Worm (Caenorhabditis elegans) whole organism, midembryonic: Measurements from ENCODE around the gene flp-10.

Experiments used
- T22C8.4 ChIP-seq: fragments of 200-800 bp; sonication (Bioruptor generic); IDR thresholded peaks from 2 replicates; pipeline ENCODE4 v1.3.6; 2022; ENCODE audit warnings: missing genetic modification characterization, missing compliant biosample characterization
- cog-1 ChIP-seq: sonication (generic microtip); optimal IDR thresholded peaks from 2 replicates; lab custom pipeline; 2016; ENCODE audit warnings: missing genetic modification characterization, missing compliant biosample characterization
- flt-1 ChIP-seq: fragments of 200-800 bp; sonication (Bioruptor generic); IDR thresholded peaks from 2 replicates; pipeline ENCODE4 v1.3.6; 2022; ENCODE audit warnings: missing genetic modification characterization, missing compliant biosample characterization
- tab-1 ChIP-seq: fragments of 200-800 bp; sonication (Bioruptor generic); IDR thresholded peaks from 2 replicates; pipeline ENCODE4 v1.3.6; 2022; ENCODE audit warnings: missing genetic modification characterization, missing compliant biosample characterization

DNA sequence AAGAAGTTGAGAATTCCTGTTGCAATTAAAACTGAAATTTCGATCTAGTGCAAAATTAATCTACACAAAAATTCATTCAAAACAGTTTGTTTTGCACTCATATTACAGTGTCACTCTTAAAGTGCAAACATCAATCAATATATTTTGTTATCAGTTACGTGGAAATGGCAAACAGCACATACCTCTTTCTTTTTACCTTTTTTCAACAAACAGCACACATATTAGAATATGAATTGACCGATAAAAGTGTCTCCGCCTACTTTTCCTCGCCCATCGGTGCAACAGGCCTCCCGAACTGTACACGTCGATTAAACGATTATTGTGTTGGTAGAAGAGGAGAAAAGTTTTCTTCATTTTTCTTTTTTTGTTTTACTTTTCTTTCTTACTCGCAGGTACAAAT lies 27.5 kb upstream of the flp-10 start:
- TF ChIP-seq flt-1 (GFP tag; lab: Robert Waterston, UW) (no peak), T22C8.4 (no peak), tab-1 (GFP tag; lab: Robert Waterston, UW) (no peak), cog-1 (no peak)
